Worm (Caenorhabditis elegans) whole organism, mixed stage, embryonic: Measurements from ENCODE around the gene nspg-14.

Source experiments
- M03D4.4 ChIP-seq: sonication (generic microtip); optimal IDR thresholded peaks from 2 replicates; lab custom pipeline; 2017; ENCODE audit warnings: mild to moderate bottlenecking, missing genetic modification characterization, missing compliant biosample characterization
- blmp-1 ChIP-seq: fragments of 150-350 bp; optimal IDR thresholded peaks from 2 replicates; lab custom pipeline; 2014; ENCODE audit warnings: missing biosample characterization, missing genetic modification characterization
- ces-1 ChIP-seq: fragments of 150-350 bp; optimal IDR thresholded peaks from 2 replicates; lab custom pipeline; 2014; ENCODE audit warnings: missing biosample characterization, missing genetic modification reagents, missing genetic modification characterization
- elt-3 ChIP-seq: fragments of 150-350 bp; optimal IDR thresholded peaks from 2 replicates; lab custom pipeline; 2014; ENCODE audit warnings: missing biosample characterization, missing genetic modification characterization
- lsy-2 ChIP-seq: fragments of 150-350 bp; optimal IDR thresholded peaks from 2 replicates; lab custom pipeline; 2014; ENCODE audit warnings: missing biosample characterization, missing genetic modification characterization
- mab-5 ChIP-seq: fragments of 150-350 bp; optimal IDR thresholded peaks from 2 replicates; lab custom pipeline; 2014; ENCODE audit warnings: missing biosample characterization, missing genetic modification characterization
- mls-2 ChIP-seq: sonication (generic microtip); optimal IDR thresholded peaks from 2 replicates; lab custom pipeline; 2016; ENCODE audit warnings: mild to moderate bottlenecking, missing genetic modification characterization, moderate library complexity, missing compliant biosample characterization
- nhr-76 ChIP-seq: sonication (generic microtip); optimal IDR thresholded peaks from 2 replicates; lab custom pipeline; 2017; ENCODE audit warnings: missing biosample characterization, missing genetic modification characterization
- sem-2 ChIP-seq: fragments of 200-800 bp; sonication (Bioruptor generic); optimal IDR thresholded peaks from 2 replicates; lab custom pipeline; 2018; ENCODE audit warnings: mild to moderate bottlenecking, missing genetic modification characterization, missing compliant biosample characterization
- snpc-4 ChIP-seq: fragments of 150-350 bp; optimal IDR thresholded peaks from 2 replicates; lab custom pipeline; 2014; ENCODE audit warnings: missing biosample characterization, missing genetic modification characterization

- TF ChIP-seq nhr-76 (tag; lab: Kevin White, UChicago) (no peak), lsy-2 (tag; lab: Kevin White, UChicago) (no peak), mls-2 (no peak), elt-3 (tag; lab: Kevin White, UChicago) (no peak), ces-1 (no peak), snpc-4 (tag; lab: Kevin White, UChicago) (no peak), mab-5 (tag; lab: Kevin White, UChicago) (no peak), sem-2 (GFP tag; lab: Kevin White, UChicago) (no peak), blmp-1 (tag; lab: Kevin White, UChicago) (no peak), M03D4.4 (no peak)
Measured at ce11 chrX:5264026-5264425, 11.2 kb downstream of the nspg-14 start, which contains the start of gene Y34B4A.4.
